Worm (Caenorhabditis elegans): ENCODE data around the gene F02C9.2.

Gene F02C9.2

DNA sequence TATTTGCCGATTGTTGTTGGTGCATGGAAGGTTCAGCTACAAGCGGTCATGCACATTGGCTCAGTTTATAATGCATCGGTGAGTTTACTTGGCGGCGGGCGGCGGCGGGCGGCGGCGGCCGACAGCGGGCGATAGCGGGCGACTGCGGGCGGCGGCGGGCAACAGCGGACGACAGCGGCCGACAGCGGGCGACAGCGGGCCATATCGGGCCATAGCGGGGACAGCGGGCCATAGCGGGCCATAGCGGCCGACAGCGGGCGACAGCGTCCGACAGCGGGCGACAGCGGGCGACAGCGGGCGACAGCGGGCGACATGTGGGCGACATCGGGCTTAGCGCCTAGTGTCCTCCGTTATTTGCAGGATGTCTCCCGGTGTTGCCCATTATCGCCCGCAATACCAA, 1.4 kb upstream of the F02C9.2 start:
- TF ChIP-seq unc-62 (GFP tag; optimal IDR thresholded peaks at IDR 0.05) (no peak), lin-26 (GFP tag; IDR thresholded peaks at IDR 0.05) (0 out of 2 replicates have a peak, but pooled peaks have one; percentile 47), egrh-3 (GFP tag; IDR thresholded peaks at IDR 0.05) (peak; percentile 98), lin-35 (GFP tag; optimal IDR thresholded peaks at IDR 0.05) (no peak), bed-2 (GFP tag; IDR thresholded peaks at IDR 0.05) (peak; percentile 22; the same call in 1 of the 2 replicates), ceh-79 (tag; optimal IDR thresholded peaks at IDR 0.05) (no peak), ztf-28 (GFP tag; IDR thresholded peaks at IDR 0.05) (0 out of 2 replicates have a peak, but pooled peaks have one; percentile 17), F10E7.11 (tag; optimal IDR thresholded peaks at IDR 0.05) (peak; percentile 38), dox-1 (GFP tag; IDR thresholded peaks at IDR 0.05) (peak; percentile 13; the same call in 1 of the 2 replicates), sea-2 (GFP tag; IDR thresholded peaks at IDR 0.05) (peak; percentile 45; the same call in 1 of the 2 replicates), zfh-2 (GFP tag; conservative IDR thresholded peaks at IDR 0.05) (peak; percentile 97)

DNA sequence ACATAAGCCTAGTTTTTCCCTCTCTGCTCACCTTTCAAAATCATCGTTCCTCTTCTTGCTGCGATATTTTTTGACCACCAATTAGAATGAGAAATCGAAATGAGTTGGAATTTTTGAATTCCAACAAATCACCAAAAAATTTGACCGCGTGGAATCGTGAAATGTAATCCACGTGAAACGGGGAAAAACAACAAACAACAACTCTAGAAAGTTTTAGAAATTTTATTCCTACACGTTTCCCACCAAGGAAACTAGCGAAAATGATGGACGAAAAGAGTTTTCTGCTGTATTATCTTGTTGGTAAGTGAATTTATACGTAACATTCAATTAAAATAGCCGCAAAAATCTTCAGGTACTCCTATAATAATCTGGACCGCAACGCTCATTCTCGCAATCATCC, 5.0 kb downstream of the F02C9.2 start, which contains the start of the genes irld-3 and F02C9.1:
Gene irld-3, minus strand, starts transcription at position 101 of the 400 bp plus-strand sequence.
Gene F02C9.1, plus strand, starts transcription at position 216 of the 400 bp plus-strand sequence.
- TF ChIP-seq xnd-1 (tag; optimal IDR thresholded peaks at IDR 0.05), result no peak
- no peak for TF ChIP-seq Y67H2A.10 (GFP tag; conservative IDR thresholded peaks at IDR 0.05)
- no peak for TF ChIP-seq lin-26 (GFP tag; IDR thresholded peaks at IDR 0.05)
- no peak for TF ChIP-seq sea-2 (GFP tag; IDR thresholded peaks at IDR 0.05)
- TF ChIP-seq rec-8 (tag; optimal IDR thresholded peaks at IDR 0.05), result no peak

DNA sequence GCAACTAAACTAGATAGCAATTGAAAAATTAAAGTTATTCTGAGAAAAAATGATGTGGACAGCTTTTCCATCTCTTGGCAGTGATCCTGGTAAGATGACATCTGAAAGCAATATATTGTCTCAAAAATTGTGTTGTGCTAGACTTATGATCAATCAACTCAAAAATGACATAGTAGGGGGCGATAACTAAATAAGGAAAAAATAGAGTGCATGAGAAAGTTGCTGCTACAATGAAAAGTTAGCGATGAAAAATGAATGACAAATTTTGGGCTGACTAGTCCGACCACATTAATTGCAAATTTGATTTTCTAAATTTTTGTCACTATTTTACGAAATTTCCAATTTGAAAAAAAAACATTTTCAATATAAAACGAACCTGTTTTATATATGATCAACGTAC, 7.7 kb downstream of the F02C9.2 start, which contains the start of gene srab-9:
Gene srab-9, minus strand, starts transcription at position 101 of the 400 bp plus-strand sequence.
- TF ChIP-seq tbx-9 (tag; optimal IDR thresholded peaks at IDR 0.05; ENCODE audit: borderline replicate concordance) (no peak), lsy-27 (tag; optimal IDR thresholded peaks at IDR 0.05; ENCODE audit: borderline replicate concordance, insufficient read depth) (no peak)

DNA sequence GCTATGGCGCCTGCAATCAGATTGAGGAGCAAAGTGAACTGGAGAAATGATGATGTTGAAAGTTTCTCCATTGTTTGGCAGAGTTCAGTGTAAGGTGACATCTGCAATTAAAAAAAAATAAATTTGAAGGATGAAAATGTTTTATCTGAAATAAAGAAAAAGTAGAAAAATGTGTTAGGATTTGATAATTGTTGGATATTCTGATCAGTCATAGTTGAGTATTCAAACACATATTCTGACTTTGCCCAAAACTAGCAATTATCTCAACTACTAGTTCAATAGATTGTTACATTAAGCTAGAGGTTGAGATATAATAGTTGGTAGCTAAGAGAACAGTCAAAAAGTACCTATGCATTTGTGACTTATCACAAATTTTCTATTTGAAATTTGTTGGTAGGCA, 11.0 kb downstream of the F02C9.2 start, which contains the start of gene srab-10:
Gene srab-10, minus strand, starts transcription at position 101 of the 400 bp plus-strand sequence.
- TF ChIP-seq madf-6 (GFP tag; IDR thresholded peaks at IDR 0.05) (no peak), efl-1 (GFP tag; optimal IDR thresholded peaks at IDR 0.05) (no peak), unc-62 (GFP tag; optimal IDR thresholded peaks at IDR 0.05) (no peak), F52B5.7 (tag; optimal IDR thresholded peaks at IDR 0.05) (no peak), ceh-58 (GFP tag; IDR thresholded peaks at IDR 0.05) (no peak), die-1 (tag; optimal IDR thresholded peaks at IDR 0.05) (no peak), F33H1.4 (GFP tag; IDR thresholded peaks at IDR 0.05) (no peak), rpc-1 (optimal IDR thresholded peaks at IDR 0.05) (no peak), rpc-1 (tag; optimal IDR thresholded peaks at IDR 0.05) (no peak), madf-8 (GFP tag; conservative IDR thresholded peaks at IDR 0.05) (no peak)

DNA sequence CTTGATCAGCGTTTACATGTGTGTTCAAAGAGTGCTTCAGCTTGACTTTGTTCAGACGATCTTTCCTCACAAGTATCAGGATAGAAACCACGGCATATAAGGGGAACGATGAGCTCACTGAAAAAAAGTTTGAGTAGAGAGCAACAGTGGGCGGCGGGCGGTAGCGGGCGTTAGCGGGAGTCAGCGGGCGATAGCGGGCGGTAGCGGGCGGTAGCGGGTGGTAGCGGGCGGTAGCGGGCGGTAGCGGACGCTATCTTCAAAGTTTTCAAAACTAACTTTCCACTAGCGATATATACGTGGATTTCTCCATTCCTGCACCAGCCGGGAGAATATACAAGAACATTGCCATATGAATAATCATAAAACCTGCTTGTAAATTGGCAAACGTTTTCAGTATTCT, 11.7 kb downstream of the F02C9.2 start:
- TF ChIP-seq attf-5 (GFP tag; optimal IDR thresholded peaks at IDR 0.05) (no peak), egrh-3 (GFP tag; IDR thresholded peaks at IDR 0.05) (peak; percentile 81; the same call in 1 of the 2 replicates), F52B5.7 (tag; optimal IDR thresholded peaks at IDR 0.05) (no peak), zfh-2 (GFP tag; conservative IDR thresholded peaks at IDR 0.05) (peak; percentile 87)

DNA sequence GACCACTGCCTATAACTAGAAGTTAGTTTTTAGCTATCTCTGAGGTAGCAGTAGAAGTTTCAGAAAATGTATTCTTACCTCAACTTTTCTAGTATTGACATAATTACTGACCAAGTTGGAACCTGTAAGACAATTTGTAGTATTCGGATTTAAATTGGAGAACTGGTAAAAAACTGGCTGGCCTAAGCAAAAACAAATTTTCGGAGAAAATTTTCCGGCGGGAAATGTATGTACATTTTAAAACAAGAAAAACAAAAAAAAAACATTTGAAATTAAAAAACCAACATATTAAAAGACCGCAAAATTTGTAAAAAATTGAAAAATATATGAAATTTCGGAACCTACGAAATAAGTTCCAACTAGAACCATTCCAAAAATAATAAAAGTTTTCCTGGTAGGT, 13.4 kb downstream of the F02C9.2 start, which contains the start of gene srab-11:
Gene srab-11, minus strand, starts transcription at position 101 of the 400 bp plus-strand sequence.
- no peak for TF ChIP-seq T26A5.8 (tag; optimal IDR thresholded peaks at IDR 0.05)
- TF ChIP-seq bed-2 (GFP tag; IDR thresholded peaks at IDR 0.05), result no peak
- no peak for TF ChIP-seq ets-4 (GFP tag; optimal IDR thresholded peaks at IDR 0.05)
- no peak for TF ChIP-seq B0035.1 (tag; optimal IDR thresholded peaks at IDR 0.05)
- TF ChIP-seq aptf-3 (GFP tag; IDR thresholded peaks at IDR 0.05), result no peak
- TF ChIP-seq ekl-4 (GFP tag; IDR thresholded peaks at IDR 0.05), result no peak
- TF ChIP-seq tbp1 (GFP tag; optimal IDR thresholded peaks at IDR 0.05), result no peak
- TF ChIP-seq Y67H2A.10 (GFP tag; conservative IDR thresholded peaks at IDR 0.05), result no peak
- TF ChIP-seq zim-3 (tag; optimal IDR thresholded peaks at IDR 0.05), result no peak
- TF ChIP-seq sea-2 (GFP tag; IDR thresholded peaks at IDR 0.05), result no peak
- no peak for TF ChIP-seq B0261.1 (tag; optimal IDR thresholded peaks at IDR 0.05)
- no peak for TF ChIP-seq ztf-28 (GFP tag; IDR thresholded peaks at IDR 0.05)
- TF ChIP-seq hsf-1 (GFP tag; IDR thresholded peaks at IDR 0.05), result no peak
- TF ChIP-seq rec-8 (tag; optimal IDR thresholded peaks at IDR 0.05), result no peak
- no peak for TF ChIP-seq gei-17 (GFP tag; optimal IDR thresholded peaks at IDR 0.05)
- TF ChIP-seq T07F8.4 (tag; optimal IDR thresholded peaks at IDR 0.05), result no peak
- no peak for TF ChIP-seq cebp-1 (GFP tag; IDR thresholded peaks at IDR 0.05)
- no peak for TF ChIP-seq cebp-1 (tag; optimal IDR thresholded peaks at IDR 0.05)
- no peak for TF ChIP-seq dpl-1 (GFP tag; optimal IDR thresholded peaks at IDR 0.05)

All from whole organism, young adult.